Fruit fly (Drosophila melanogaster) whole organism, embryonic: ENCODE measurements around the gene Fmr1.

Experiments used
- Aef1 ChIP-seq: fragments of 200-800 bp; sonication (Bioruptor generic); IDR thresholded peaks from 3 replicates; pipeline ENCODE4 v1.3.6; 2022; ENCODE audit warnings: missing biosample characterization, missing genetic modification characterization
- Bgb ChIP-seq: fragments of 200-800 bp; sonication (Bioruptor generic); IDR thresholded peaks from 2 replicates; pipeline ENCODE4 v1.3.6; 2022; ENCODE audit warnings: missing biosample characterization, missing genetic modification characterization; ENCODE audit not compliant: partially characterized antibody
- CG11456 ChIP-seq: fragments of 200-800 bp; sonication (Bioruptor generic); IDR thresholded peaks from 3 replicates; pipeline ENCODE4 v1.3.6; 2022; ENCODE audit warnings: missing biosample characterization, missing genetic modification characterization
- CG11504 ChIP-seq: fragments of 200-800 bp; sonication (Bioruptor generic); optimal IDR thresholded peaks from 3 replicates; lab custom pipeline; 2019; ENCODE audit warnings: missing biosample characterization, mild to moderate bottlenecking, missing genetic modification characterization, moderate library complexity
- CG12155 ChIP-seq: fragments of 200-800 bp; sonication (Bioruptor generic); optimal IDR thresholded peaks from 3 replicates; lab custom pipeline; 2016; ENCODE audit warnings: missing biosample characterization, missing genetic modification characterization
- CG15479 ChIP-seq: fragments of 200-800 bp; sonication (Bioruptor generic); optimal IDR thresholded peaks from 3 replicates; lab custom pipeline; 2019; ENCODE audit warnings: missing biosample characterization, mild to moderate bottlenecking, missing genetic modification characterization, moderate library complexity
- CG30431 ChIP-seq: fragments of 200-800 bp; sonication (Bioruptor generic); optimal IDR thresholded peaks from 2 replicates; lab custom pipeline; 2017; ENCODE audit warnings: missing biosample characterization, missing genetic modification characterization
- CG42726 ChIP-seq: fragments of 200-800 bp; sonication (Bioruptor generic); IDR thresholded peaks from 2 replicates; pipeline ENCODE4 v1.3.6; 2022; ENCODE audit warnings: missing biosample characterization, missing genetic modification characterization; ENCODE audit not compliant: partially characterized antibody
- CG4424 ChIP-seq: fragments of 200-800 bp; sonication (Bioruptor generic); optimal IDR thresholded peaks from 3 replicates; lab custom pipeline; 2016; ENCODE audit warnings: missing biosample characterization, missing genetic modification characterization
- CG6654 ChIP-seq: fragments of 200-800 bp; sonication (Bioruptor generic); optimal IDR thresholded peaks from 2 replicates; lab custom pipeline; 2017; ENCODE audit warnings: missing biosample characterization, mild to moderate bottlenecking, missing genetic modification characterization
- CG7271 ChIP-seq: fragments of 200-800 bp; sonication (Bioruptor generic); optimal IDR thresholded peaks from 2 replicates; lab custom pipeline; 2018; ENCODE audit warnings: missing biosample characterization, mild to moderate bottlenecking, missing genetic modification characterization, moderate library complexity
- CG7745 ChIP-seq: fragments of 200-800 bp; sonication (Bioruptor generic); optimal IDR thresholded peaks from 2 replicates; lab custom pipeline; 2018; ENCODE audit warnings: missing biosample characterization, mild to moderate bottlenecking, missing genetic modification characterization, moderate library complexity
- CG8281 ChIP-seq: fragments of 200-800 bp; sonication (Bioruptor generic); optimal IDR thresholded peaks from 2 replicates; lab custom pipeline; 2018; ENCODE audit warnings: missing biosample characterization, mild to moderate bottlenecking, missing genetic modification characterization, moderate library complexity
- CG8388 ChIP-seq: fragments of 200-800 bp; sonication (Bioruptor generic); optimal IDR thresholded peaks from 2 replicates; lab custom pipeline; 2019; ENCODE audit warnings: missing biosample characterization, mild to moderate bottlenecking, missing genetic modification characterization, moderate library complexity
- CG9215 ChIP-seq: fragments of 200-800 bp; sonication (Bioruptor generic); IDR thresholded peaks from 2 replicates; pipeline ENCODE4 v1.3.6; 2022; ENCODE audit warnings: missing biosample characterization, missing genetic modification characterization
- Dbx ChIP-seq: fragments of 200-800 bp; sonication (Bioruptor generic); IDR thresholded peaks from 3 replicates; pipeline ENCODE4 v1.3.6; 2022; ENCODE audit warnings: missing biosample characterization, missing genetic modification characterization
- Dll ChIP-seq: fragments of 200-800 bp; sonication (Bioruptor generic); IDR thresholded peaks from 4 replicates; pipeline ENCODE4 v1.3.6; 2022; ENCODE audit warnings: missing biosample characterization, missing genetic modification characterization; ENCODE audit not compliant: partially characterized antibody
- Doc2 ChIP-seq: fragments of 200-800 bp; sonication (Bioruptor generic); IDR thresholded peaks from 2 replicates; pipeline ENCODE4 v1.3.6; 2022; ENCODE audit warnings: missing biosample characterization, missing genetic modification characterization
- Doc3 ChIP-seq: fragments of 200-800 bp; sonication (Bioruptor generic); IDR thresholded peaks from 3 replicates; pipeline ENCODE4 v1.3.6; 2022; ENCODE audit warnings: missing biosample characterization, missing genetic modification characterization; ENCODE audit not compliant: partially characterized antibody
- HLH4C ChIP-seq: fragments of 200-800 bp; sonication (Bioruptor generic); IDR thresholded peaks from 3 replicates; pipeline ENCODE4 v1.3.6; 2022; ENCODE audit warnings: missing biosample characterization, missing genetic modification characterization; ENCODE audit not compliant: partially characterized antibody
- MBD-R2 ChIP-seq: fragments of 200-800 bp; sonication (Bioruptor generic); IDR thresholded peaks from 2 replicates; pipeline ENCODE4 v1.3.6; 2022; ENCODE audit warnings: missing biosample characterization, missing genetic modification characterization
- MESR4 ChIP-seq: fragments of 200-800 bp; sonication (Bioruptor generic); optimal IDR thresholded peaks from 2 replicates; lab custom pipeline; 2018; ENCODE audit warnings: missing biosample characterization, mild to moderate bottlenecking, missing genetic modification characterization, moderate library complexity
- NFAT ChIP-seq: fragments of 200-800 bp; sonication (Bioruptor generic); IDR thresholded peaks from 2 replicates; pipeline ENCODE4 v1.3.6; 2022; ENCODE audit warnings: missing biosample characterization, missing genetic modification characterization
- PHDP ChIP-seq: fragments of 200-800 bp; sonication (Bioruptor generic); optimal IDR thresholded peaks from 3 replicates; lab custom pipeline; 2018; ENCODE audit warnings: missing biosample characterization, mild to moderate bottlenecking, missing genetic modification characterization, moderate library complexity
- Side ChIP-seq: fragments of 200-800 bp; sonication (Bioruptor generic); optimal IDR thresholded peaks from 2 replicates; lab custom pipeline; 2016; ENCODE audit warnings: missing biosample characterization, missing genetic modification characterization
- Sin3A ChIP-seq: fragments of >200 bp; optimal IDR thresholded peaks from 2 replicates; lab custom pipeline; 2018
- Taf1 ChIP-seq: fragments of 200-800 bp; sonication (Bioruptor generic); IDR thresholded peaks from 2 replicates; pipeline ENCODE4 v1.3.6; 2022; ENCODE audit warnings: missing biosample characterization, missing genetic modification characterization
- YL-1 ChIP-seq: fragments of 200-800 bp; sonication (Bioruptor generic); optimal IDR thresholded peaks from 3 replicates; lab custom pipeline; 2017; ENCODE audit warnings: missing biosample characterization, mild to moderate bottlenecking, missing genetic modification characterization
- al ChIP-seq: fragments of 200-800 bp; sonication (Bioruptor generic); IDR thresholded peaks from 2 replicates; pipeline ENCODE4 v1.3.6; 2022; ENCODE audit warnings: missing biosample characterization, missing genetic modification characterization
- cg ChIP-seq: fragments of 200-800 bp; sonication (Bioruptor generic); optimal IDR thresholded peaks from 3 replicates; lab custom pipeline; 2019; ENCODE audit warnings: missing biosample characterization, mild to moderate bottlenecking, missing genetic modification characterization, moderate library complexity
- crp ChIP-seq, 2 experiments: fragments of 200-800 bp; sonication (Bioruptor generic); optimal IDR thresholded peaks; 2 replicates in 1 of 2; 3 replicates in 1 of 2; lab custom pipeline; 2017; ENCODE audit warnings: missing biosample characterization in 2 of 2, missing genetic modification characterization in 2 of 2, mild to moderate bottlenecking in 1 of 2, moderate library complexity in 1 of 2
- da ChIP-seq: fragments of 200-800 bp; sonication (Bioruptor generic); optimal IDR thresholded peaks from 2 replicates; lab custom pipeline; 2016; ENCODE audit warnings: missing biosample characterization, missing genetic modification characterization
- eve ChIP-seq, 2 experiments: fragments of >200 bp; optimal IDR thresholded peaks; 2 replicates each; lab custom pipeline; 2017; ENCODE audit warnings: missing biosample characterization in 2 of 2, missing genetic modification characterization in 2 of 2
- gem ChIP-seq: fragments of 200-800 bp; sonication (Bioruptor generic); optimal IDR thresholded peaks from 2 replicates; lab custom pipeline; 2019; ENCODE audit warnings: missing biosample characterization, mild to moderate bottlenecking, missing genetic modification characterization, moderate library complexity
- grau ChIP-seq: fragments of 200-800 bp; optimal IDR thresholded peaks from 3 replicates; lab custom pipeline; 2019; ENCODE audit warnings: missing biosample characterization, mild to moderate bottlenecking, missing genetic modification characterization, moderate library complexity
- jigr1 ChIP-seq: fragments of 200-800 bp; sonication (Bioruptor generic); IDR thresholded peaks from 3 replicates; pipeline ENCODE4 v1.3.6; 2022; ENCODE audit warnings: missing biosample characterization, missing genetic modification characterization
- lilli ChIP-seq: fragments of 200-800 bp; sonication (Bioruptor generic); optimal IDR thresholded peaks from 3 replicates; lab custom pipeline; 2016; ENCODE audit warnings: missing biosample characterization, missing genetic modification characterization
- lola ChIP-seq, 3 experiments: fragments of >200 bp in 2 of 3; fragments of 200-800 bp in 1 of 3; sonication (Bioruptor generic) in 1 of 3; optimal IDR thresholded peaks; 2 replicates each; lab custom pipeline; 2017 to 2019; ENCODE audit warnings: missing biosample characterization in 3 of 3, missing genetic modification characterization in 3 of 3, mild to moderate bottlenecking in 1 of 3, moderate library complexity in 1 of 3
- luna ChIP-seq: fragments of 200-800 bp; sonication (Bioruptor generic); optimal IDR thresholded peaks from 2 replicates; lab custom pipeline; 2016; ENCODE audit warnings: missing biosample characterization, missing genetic modification characterization
- p53 ChIP-seq: fragments of 200-800 bp; sonication (Bioruptor generic); optimal IDR thresholded peaks from 2 replicates; lab custom pipeline; 2016; ENCODE audit warnings: missing biosample characterization, missing genetic modification characterization
- pita ChIP-seq: fragments of 200-800 bp; sonication (Bioruptor generic); optimal IDR thresholded peaks from 2 replicates; lab custom pipeline; 2017; ENCODE audit warnings: missing biosample characterization, mild to moderate bottlenecking, missing genetic modification characterization
- pnt ChIP-seq: fragments of 200-800 bp; sonication (Bioruptor generic); optimal IDR thresholded peaks from 3 replicates; lab custom pipeline; 2016; ENCODE audit warnings: missing biosample characterization, missing genetic modification characterization
- run ChIP-seq: fragments of 200-800 bp; sonication (Bioruptor generic); optimal IDR thresholded peaks from 3 replicates; lab custom pipeline; 2018; ENCODE audit warnings: missing biosample characterization, mild to moderate bottlenecking, missing genetic modification characterization
- scrt ChIP-seq: fragments of 200-800 bp; sonication (Bioruptor generic); optimal IDR thresholded peaks from 2 replicates; lab custom pipeline; 2018; ENCODE audit warnings: missing biosample characterization, mild to moderate bottlenecking, missing genetic modification characterization, moderate library complexity
- tll ChIP-seq, 2 experiments: fragments of 200-800 bp in 1 of 2; fragments of >200 bp in 1 of 2; sonication (Bioruptor generic) in 1 of 2; optimal IDR thresholded peaks; 2 replicates each; lab custom pipeline; 2017 to 2019; ENCODE audit warnings: missing biosample characterization in 2 of 2, missing genetic modification characterization in 2 of 2, mild to moderate bottlenecking in 1 of 2, moderate library complexity in 1 of 2
- trh ChIP-seq: fragments of 200-800 bp; sonication (Bioruptor generic); optimal IDR thresholded peaks from 2 replicates; lab custom pipeline; 2016; ENCODE audit warnings: missing biosample characterization, missing genetic modification characterization
- vfl ChIP-seq: fragments of 200-800 bp; sonication (Bioruptor generic); optimal IDR thresholded peaks from 2 replicates; lab custom pipeline; 2016; ENCODE audit warnings: missing biosample characterization, missing genetic modification characterization
- vvl ChIP-seq: fragments of 200-800 bp; sonication (Bioruptor generic); IDR thresholded peaks from 2 replicates; pipeline ENCODE4 v1.3.6; 2022; ENCODE audit warnings: missing biosample characterization, missing genetic modification characterization

Gene Fmr1

dm6 chr3R:10097531-10098295, 12.2 kb downstream of the Fmr1 start (continued):
- TF ChIP-seq CG12155 (GFP tag; lab: Kevin White, UChicago) (peak; percentile 71), PHDP (tag; lab: Kevin White, UChicago) (peak; percentile 67), vfl (GFP tag; lab: Kevin White, UChicago) (peak; percentile 53), pita (GFP tag; lab: Kevin White, UChicago) (no peak), Taf1 (peak; percentile 50; the same call in 1 of the 2 replicates), Doc2 (GFP tag; lab: Robert Waterston, UW) (no peak), NFAT (GFP tag; lab: Robert Waterston, UW) (peak; percentile 61), CG11456 (GFP tag; lab: Robert Waterston, UW) (peak; percentile 69; the same call in 1 of the 3 replicates), trh (GFP tag; lab: Kevin White, UChicago) (peak; percentile 34), CG30431 (GFP tag; lab: Kevin White, UChicago) (peak; percentile 45), eve (GFP tag; optimal IDR thresholded peaks at IDR 0.05; lab: Kevin White, UChicago) (peak in 1 of 2 experiments; percentile 85), Aef1 (GFP tag; lab: Robert Waterston, UW) (peak; percentile 60), scrt (GFP tag; lab: Kevin White, UChicago) (peak; percentile 21), grau (peak; percentile 73), crp (GFP tag; optimal IDR thresholded peaks at IDR 0.05; lab: Kevin White, UChicago) (peak in 1 of 2 experiments; percentile 7), CG8281 (tag; lab: Kevin White, UChicago) (peak; percentile 47), pnt (GFP tag; lab: Kevin White, UChicago) (peak; percentile 62), CG42726 (GFP tag; lab: Robert Waterston, UW) (no peak), CG6654 (GFP tag; lab: Kevin White, UChicago) (peak; percentile 9), gem (tag; lab: Kevin White, UChicago) (peak; percentile 83), Bgb (no peak), cg (GFP tag; lab: Kevin White, UChicago) (peak; percentile 39), CG7271 (tag; lab: Kevin White, UChicago) (no peak), HLH4C (GFP tag; lab: Robert Waterston, UW) (no peak), Doc3 (GFP tag; lab: Robert Waterston, UW) (no peak), CG8388 (peak; percentile 50), Dbx (GFP tag; lab: Robert Waterston, UW) (peak; percentile 70; the same call in 2 of the 3 replicates), da (no peak), luna (GFP tag; lab: Kevin White, UChicago) (peak; percentile 55), jigr1 (GFP tag; lab: Robert Waterston, UW) (no peak), MBD-R2 (GFP tag; lab: Robert Waterston, UW) (peak; percentile 43; the same call in 1 of the 2 replicates), lilli (GFP tag; lab: Kevin White, UChicago) (peak; percentile 81), CG11504 (tag; lab: Kevin White, UChicago) (peak; percentile 79), lola (GFP tag; optimal IDR thresholded peaks at IDR 0.05; lab: Kevin White, UChicago) (no peak), Sin3A (lab: Kevin White, UChicago) (no peak), tll (GFP tag; optimal IDR thresholded peaks at IDR 0.05; lab: Kevin White, UChicago) (no peak), CG7745 (tag; lab: Kevin White, UChicago) (no peak), p53 (GFP tag; lab: Kevin White, UChicago) (peak; percentile 18), MESR4 (no peak), al (peak; percentile 47), CG9215 (GFP tag; lab: Robert Waterston, UW) (peak; percentile 59), Side (peak; percentile 46), CG15479 (GFP tag; lab: Kevin White, UChicago) (no peak), vvl (GFP tag; lab: Robert Waterston, UW) (peak; percentile 66), YL-1 (GFP tag; lab: Kevin White, UChicago) (peak; percentile 0), CG4424 (GFP tag; lab: Kevin White, UChicago) (peak; percentile 11), Dll (GFP tag; lab: Robert Waterston, UW) (0 out of 4 replicates have a peak, but pooled peaks have one; percentile 37), run (tag; lab: Kevin White, UChicago) (peak; percentile 25)
